Worm (Caenorhabditis elegans): ENCODE data around the gene C55B6.1.

DNA sequence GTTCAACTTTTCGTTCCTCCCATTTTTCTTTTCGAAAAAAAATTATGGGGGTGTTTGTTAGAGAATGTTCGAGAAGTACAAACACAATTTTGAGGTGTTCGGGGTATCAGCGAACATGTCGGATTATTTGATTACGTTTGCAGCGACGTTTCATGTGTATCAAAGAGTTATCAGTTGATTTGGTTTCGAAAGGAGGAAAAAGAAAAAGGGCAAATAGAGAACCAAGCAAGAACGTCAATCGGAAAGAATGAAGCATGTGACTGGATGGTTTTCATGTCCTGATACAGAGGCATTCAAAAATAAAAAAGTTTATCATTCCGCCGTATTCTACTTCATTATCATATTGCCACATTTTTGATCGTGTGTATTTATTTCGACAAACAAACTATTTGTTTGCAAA, 44.6 kb downstream of the C55B6.1 start:
- TF ChIP-seq elt-3 (tag; optimal IDR thresholded peaks at IDR 0.05), result no peak
- no peak for TF ChIP-seq unc-62 (GFP tag; optimal IDR thresholded peaks at IDR 0.05)
- no peak for TF ChIP-seq ztf-11 (tag; optimal IDR thresholded peaks at IDR 0.05)
- TF ChIP-seq ces-1 (GFP tag; optimal IDR thresholded peaks at IDR 0.05), result no peak
- TF ChIP-seq sem-2 (GFP tag; optimal IDR thresholded peaks at IDR 0.05), result no peak
- no peak for TF ChIP-seq unc-39 (tag; optimal IDR thresholded peaks at IDR 0.05)
- TF ChIP-seq ham-2 (GFP tag; optimal IDR thresholded peaks at IDR 0.05), result no peak
- TF ChIP-seq lin-13 (tag; optimal IDR thresholded peaks at IDR 0.05), result no peak
- no peak for TF ChIP-seq nhr-28 (tag; optimal IDR thresholded peaks at IDR 0.05)
- no peak for TF ChIP-seq blmp-1 (tag; optimal IDR thresholded peaks at IDR 0.05)
- TF ChIP-seq flh-1 (GFP tag; optimal IDR thresholded peaks at IDR 0.05), result no peak
- no peak for TF ChIP-seq nhr-237 (tag; optimal IDR thresholded peaks at IDR 0.05)
- no peak for TF ChIP-seq pha-4 (tag; optimal IDR thresholded peaks at IDR 0.05)
- no peak for TF ChIP-seq nhr-12 (tag; optimal IDR thresholded peaks at IDR 0.05)

All from whole organism, mixed stage, embryonic.